Worm (Caenorhabditis elegans): ENCODE measurements around the gene F35E8.9.

F35E8.9 gene

DNA sequence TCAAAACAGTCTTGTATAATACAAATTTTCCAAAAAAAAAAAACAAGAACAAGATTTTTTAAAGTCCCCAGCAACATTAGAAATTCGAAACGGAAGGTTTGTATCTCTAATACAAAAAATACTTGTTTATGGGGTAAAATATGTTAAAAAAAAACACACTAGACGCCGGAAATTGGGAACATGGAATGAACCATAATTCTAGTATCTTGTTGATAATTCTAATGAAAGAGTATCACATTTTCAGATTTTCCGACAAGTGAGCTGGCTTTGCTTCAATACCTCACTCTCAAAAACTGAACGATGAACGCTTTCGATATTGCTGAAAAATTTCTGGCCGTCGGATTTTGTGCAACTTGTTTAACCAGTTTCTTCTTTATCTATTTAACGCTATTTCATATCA is 19.7 kb downstream of the F35E8.9 start, which contains the start of gene str-60 (continued):
- TF ChIP-seq unc-55 (GFP tag; optimal IDR thresholded peaks at IDR 0.05): no peak

DNA sequence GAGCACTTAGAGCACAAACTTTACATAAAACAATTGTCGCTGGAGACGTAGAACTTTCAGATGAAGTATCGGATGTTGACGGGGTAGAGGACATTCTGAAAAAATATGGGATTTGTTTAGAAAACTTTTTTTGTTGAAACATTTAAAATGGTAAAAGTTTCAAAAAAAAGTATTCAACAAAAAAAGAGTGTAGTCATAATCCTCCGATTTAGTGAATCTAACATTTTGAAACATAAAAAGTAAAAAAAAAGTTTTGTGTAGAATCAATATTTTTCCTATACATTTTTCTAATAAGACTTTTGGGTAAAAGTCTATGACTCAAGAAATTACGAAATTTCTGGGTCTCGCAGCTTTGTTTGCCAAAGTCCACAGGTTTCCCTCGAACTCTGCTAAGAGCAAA is 20.7 kb downstream of the F35E8.9 start, which contains the start of gene nhr-213:
Gene nhr-213, minus strand, starts transcription at position 101 of the 400 bp plus-strand sequence.
- TF ChIP-seq sox-4 (tag; optimal IDR thresholded peaks at IDR 0.05) (no peak), ceh-48 (tag; optimal IDR thresholded peaks at IDR 0.05) (no peak), tbx-2 (tag; optimal IDR thresholded peaks at IDR 0.05) (no peak), syd-9 (tag; optimal IDR thresholded peaks at IDR 0.05) (no peak), ceh-34 (tag; optimal IDR thresholded peaks at IDR 0.05) (no peak), unc-55 (GFP tag; optimal IDR thresholded peaks at IDR 0.05) (no peak), hlh-30 (tag; optimal IDR thresholded peaks at IDR 0.05; ENCODE audit: insufficient read depth) (no peak), npax-4 (tag; optimal IDR thresholded peaks at IDR 0.05) (no peak), hlh-15 (tag; optimal IDR thresholded peaks at IDR 0.05) (no peak), ceh-9 (tag; optimal IDR thresholded peaks at IDR 0.05) (no peak), ama-1 (optimal IDR thresholded peaks at IDR 0.05) (no peak), Y22D7AL.16 (tag; optimal IDR thresholded peaks at IDR 0.05) (no peak), gmeb-2 (tag; optimal IDR thresholded peaks at IDR 0.05) (no peak)

DNA sequence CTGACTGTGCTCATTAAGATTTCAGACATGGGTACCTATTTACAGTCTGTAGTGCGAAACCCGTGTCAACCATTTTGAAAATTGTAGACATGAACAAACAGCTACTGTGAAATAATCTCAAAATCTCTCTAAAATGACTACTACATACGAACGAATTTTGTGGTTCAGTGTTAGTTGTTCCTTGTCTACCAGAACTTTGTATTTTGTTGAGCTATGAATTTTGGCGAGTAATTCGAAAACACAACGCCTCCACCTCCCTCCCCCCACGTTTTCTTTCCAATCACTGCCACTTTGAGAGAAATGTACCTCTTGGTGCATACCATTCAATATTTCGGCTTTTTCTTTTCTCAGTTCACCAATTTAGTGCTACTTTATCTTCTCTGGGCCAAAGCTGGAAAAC is 24.7 kb downstream of the F35E8.9 start, which contains the start of gene T06C12.11:
Gene T06C12.11, plus strand, starts transcription at position 301 of the 400 bp plus-strand sequence.
- TF ChIP-seq sox-2 (GFP tag; IDR thresholded peaks at IDR 0.05): no peak
- no peak for TF ChIP-seq K09A11.1 (tag; optimal IDR thresholded peaks at IDR 0.05; ENCODE audit: insufficient read depth)
- TF ChIP-seq pax-1 (tag; optimal IDR thresholded peaks at IDR 0.05): no peak
- no peak for TF ChIP-seq K02D7.2 (tag; optimal IDR thresholded peaks at IDR 0.05)
- no peak for TF ChIP-seq nfya-1 (tag; optimal IDR thresholded peaks at IDR 0.05)
- no peak for TF ChIP-seq sdc-2 (tag; optimal IDR thresholded peaks at IDR 0.05)
- TF ChIP-seq pha-4 (tag; optimal IDR thresholded peaks at IDR 0.05): no peak
- TF ChIP-seq ztf-16 (tag; optimal IDR thresholded peaks at IDR 0.05): no peak
- TF ChIP-seq T23F11.4 (GFP tag; optimal IDR thresholded peaks at IDR 0.05): no peak
- TF ChIP-seq dmd-4 (tag; optimal IDR thresholded peaks at IDR 0.05; ENCODE audit: borderline replicate concordance): no peak
- no peak for TF ChIP-seq pat-9 (tag; optimal IDR thresholded peaks at IDR 0.05)

DNA sequence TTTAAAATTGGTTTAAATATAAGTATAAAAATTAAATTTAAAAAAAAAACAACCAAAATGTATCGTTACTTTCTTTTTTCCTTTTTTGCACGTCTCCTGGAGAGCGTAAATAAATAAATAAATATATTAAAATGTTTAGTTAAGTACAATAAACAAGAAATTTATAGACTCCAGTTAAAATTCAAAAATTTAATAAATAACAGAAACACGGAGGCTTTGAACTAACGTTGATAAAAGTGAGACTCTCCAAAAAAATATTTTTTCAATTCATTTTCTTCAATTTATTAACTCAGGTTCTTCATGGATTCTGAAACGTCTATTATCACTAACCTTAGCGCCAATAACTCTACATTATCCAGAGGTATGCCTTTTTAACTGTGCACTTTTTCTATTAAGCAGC is 25.6 kb downstream of the F35E8.9 start, which contains the start of gene T06C12.12:
Gene T06C12.12, plus strand, starts transcription at position 301 of the 400 bp plus-strand sequence.
- TF ChIP-seq sdc-2 (tag; optimal IDR thresholded peaks at IDR 0.05) (no peak), hlh-15 (tag; optimal IDR thresholded peaks at IDR 0.05) (no peak), ceh-14 (tag; optimal IDR thresholded peaks at IDR 0.05) (no peak)

- no peak for TF ChIP-seq lin-11 (tag; optimal IDR thresholded peaks at IDR 0.05)
- TF ChIP-seq ceh-19 (GFP tag; optimal IDR thresholded peaks at IDR 0.05): no peak
- TF ChIP-seq madf-2 (tag; optimal IDR thresholded peaks at IDR 0.05): no peak
- no peak for TF ChIP-seq nfya-1 (tag; optimal IDR thresholded peaks at IDR 0.05)
- TF ChIP-seq pros-1 (tag; optimal IDR thresholded peaks at IDR 0.05): no peak
- TF ChIP-seq ceh-22 (tag; optimal IDR thresholded peaks at IDR 0.05): no peak
- no peak for TF ChIP-seq sdc-2 (tag; optimal IDR thresholded peaks at IDR 0.05)
Measured at ce11 chrV:15891279-15891678, 26.1 kb downstream of the F35E8.9 start.

DNA sequence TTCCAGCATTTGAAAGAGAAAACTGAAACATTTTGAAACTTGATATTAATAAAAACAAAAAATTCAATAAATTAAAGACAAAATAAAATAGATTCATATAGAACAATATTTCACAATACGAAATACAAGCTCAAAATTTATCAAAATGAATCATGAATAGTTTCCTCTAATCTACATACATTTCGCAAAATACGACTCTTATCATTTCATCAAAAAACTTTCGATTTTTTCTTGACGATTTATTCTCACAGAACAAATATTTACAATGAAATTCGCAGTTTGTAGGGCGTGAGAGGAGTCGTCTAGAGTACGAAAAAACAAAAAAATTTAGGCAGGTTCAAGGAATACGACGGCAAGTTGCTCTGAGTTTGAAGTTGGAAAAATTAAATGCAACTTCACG is 27.2 kb downstream of the F35E8.9 start:
- TF ChIP-seq fkh-6 (tag; optimal IDR thresholded peaks at IDR 0.05): no peak
- TF ChIP-seq elt-2 (tag; optimal IDR thresholded peaks at IDR 0.05): no peak
- TF ChIP-seq ceh-24 (tag; optimal IDR thresholded peaks at IDR 0.05): no peak
- no peak for TF ChIP-seq unc-3 (GFP tag; conservative IDR thresholded peaks at IDR 0.05)
- TF ChIP-seq unc-3 (tag; optimal IDR thresholded peaks at IDR 0.05): no peak
- TF ChIP-seq F13H6.1 (tag; optimal IDR thresholded peaks at IDR 0.05): no peak
- TF ChIP-seq gmeb-2 (tag; optimal IDR thresholded peaks at IDR 0.05): no peak
- no peak for TF ChIP-seq che-1 (tag; optimal IDR thresholded peaks at IDR 0.05)
